Fruit fly (Drosophila melanogaster): ENCODE measurements around the gene TkR86C.

TkR86C gene

DNA sequence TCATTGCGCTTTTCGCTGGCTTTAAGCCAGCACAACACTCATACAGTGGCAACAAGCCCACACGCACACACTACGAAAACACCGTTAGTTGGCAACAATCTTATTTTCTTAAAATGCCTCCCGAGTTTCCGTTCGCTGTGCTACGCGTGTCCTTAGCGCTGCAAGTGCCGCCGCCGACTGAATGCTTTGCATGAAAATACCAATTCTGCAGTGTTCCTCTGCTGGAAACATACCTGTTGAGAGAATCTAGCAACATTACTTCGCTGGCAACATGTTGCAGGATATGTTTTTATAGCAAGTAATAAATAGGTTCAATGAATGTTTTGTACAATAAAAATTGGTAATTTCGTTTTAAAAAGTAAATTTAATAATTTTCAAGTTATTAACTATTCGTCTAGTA, at the start of gene TkR86C:
TkR86C (minus strand) TSS at position 168 of the 400 bp plus-strand sequence.
- TF ChIP-seq usp (GFP tag; optimal IDR thresholded peaks at IDR 0.05) (no peak), OdsH (GFP tag; optimal IDR thresholded peaks at IDR 0.05) (no peak), ey (GFP tag; optimal IDR thresholded peaks at IDR 0.05) (no peak), psq (GFP tag; optimal IDR thresholded peaks at IDR 0.05) (no peak), tai (GFP tag; optimal IDR thresholded peaks at IDR 0.05) (no peak), sv (GFP tag; optimal IDR thresholded peaks at IDR 0.05) (no peak), Hr83 (GFP tag; optimal IDR thresholded peaks at IDR 0.05; ENCODE audit: poor library complexity, severe bottlenecking) (no peak), sage (GFP tag; optimal IDR thresholded peaks at IDR 0.05) (no peak), CG32264 (GFP tag; optimal IDR thresholded peaks at IDR 0.05) (no peak), Hr78 (GFP tag; optimal IDR thresholded peaks at IDR 0.05) (no peak), lola (GFP tag; optimal IDR thresholded peaks at IDR 0.05) (no peak), Mio (GFP tag; optimal IDR thresholded peaks at IDR 0.05) (no peak), dl (GFP tag; optimal IDR thresholded peaks at IDR 0.05; ENCODE audit: insufficient read depth in 1 of 2, partially characterized antibody in 2 of 2) (no peak), foxo (GFP tag; optimal IDR thresholded peaks at IDR 0.05) (no peak), Dif (GFP tag; optimal IDR thresholded peaks at IDR 0.05; ENCODE audit: partially characterized antibody) (no peak), jim (GFP tag; optimal IDR thresholded peaks at IDR 0.05) (no peak), N (GFP tag; optimal IDR thresholded peaks at IDR 0.05) (no peak), fru (GFP tag; optimal IDR thresholded peaks at IDR 0.05) (no peak), CG9705 (GFP tag; optimal IDR thresholded peaks at IDR 0.05) (no peak), GATAd (GFP tag; optimal IDR thresholded peaks at IDR 0.05) (no peak)

DNA sequence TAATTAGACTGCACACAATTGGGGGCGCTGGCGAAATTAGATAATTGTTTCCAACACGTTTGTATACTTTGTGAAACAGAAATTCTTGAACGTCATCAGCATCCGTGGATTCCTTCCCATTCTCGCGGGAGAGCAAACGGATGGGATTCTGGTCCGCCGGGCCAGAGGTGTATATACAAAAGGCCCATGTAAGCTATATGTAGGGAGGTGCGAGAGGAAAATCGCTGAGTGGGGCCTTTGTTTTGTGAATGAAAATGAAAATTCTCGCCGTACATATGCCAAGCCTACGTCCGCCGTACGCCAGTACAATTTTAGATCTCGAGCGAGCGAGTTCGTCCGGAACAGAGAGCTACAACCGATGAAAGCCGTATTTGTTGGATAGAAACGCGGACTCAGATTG, 41.6 kb upstream of the TkR86C start, which contains the start of gene CG14687:
CG14687 (plus strand) TSS at position 301 of the 400 bp plus-strand sequence.
- TF ChIP-seq foxo (GFP tag; optimal IDR thresholded peaks at IDR 0.05): no peak
- TF ChIP-seq Sp1 (GFP tag; optimal IDR thresholded peaks at IDR 0.05): no peak
- TF ChIP-seq brk (GFP tag; optimal IDR thresholded peaks at IDR 0.05): no peak
- TF ChIP-seq Hr83 (GFP tag; optimal IDR thresholded peaks at IDR 0.05; ENCODE audit: poor library complexity, severe bottlenecking): no peak
- TF ChIP-seq jim (GFP tag; optimal IDR thresholded peaks at IDR 0.05): no peak
- TF ChIP-seq psq (GFP tag; optimal IDR thresholded peaks at IDR 0.05): no peak
- no peak for TF ChIP-seq Jra (GFP tag; optimal IDR thresholded peaks at IDR 0.05)
- no peak for TF ChIP-seq sv (GFP tag; optimal IDR thresholded peaks at IDR 0.05)
- no peak for TF ChIP-seq Dfd (GFP tag; optimal IDR thresholded peaks at IDR 0.05)
- TF ChIP-seq dl (GFP tag; optimal IDR thresholded peaks at IDR 0.05; ENCODE audit: insufficient read depth in 1 of 2, partially characterized antibody in 2 of 2): no peak
- no peak for TF ChIP-seq Vsx2 (GFP tag; optimal IDR thresholded peaks at IDR 0.05; ENCODE audit: partially characterized antibody)
- TF ChIP-seq CrebA (GFP tag; optimal IDR thresholded peaks at IDR 0.05; ENCODE audit: borderline replicate concordance): no peak
- TF ChIP-seq HLH106 (tag; optimal IDR thresholded peaks at IDR 0.05): no peak
- no peak for TF ChIP-seq OdsH (GFP tag; optimal IDR thresholded peaks at IDR 0.05)
- TF ChIP-seq N (GFP tag; optimal IDR thresholded peaks at IDR 0.05): no peak
- no peak for TF ChIP-seq usp (GFP tag; optimal IDR thresholded peaks at IDR 0.05)
- no peak for TF ChIP-seq Rel (GFP tag; optimal IDR thresholded peaks at IDR 0.05)
- TF ChIP-seq Rel (tag; optimal IDR thresholded peaks at IDR 0.05): no peak
- no peak for TF ChIP-seq rgr (GFP tag; optimal IDR thresholded peaks at IDR 0.05)
- TF ChIP-seq lola (GFP tag; optimal IDR thresholded peaks at IDR 0.05): no peak

dm6 chr3R:10788186-10788585, 37.2 kb upstream of the TkR86C start, which contains the start of the genes Art1 and Mcm5:
TSS of gene Art1 (minus strand) at chr3R:10788226.
TSS of gene Mcm5 (plus strand) at chr3R:10788524.
- TF ChIP-seq fru (GFP tag; optimal IDR thresholded peaks at IDR 0.05) (peak; percentile 64), woc (GFP tag; optimal IDR thresholded peaks at IDR 0.05) (peak; percentile 66), Hr78 (GFP tag; optimal IDR thresholded peaks at IDR 0.05) (no peak), br (GFP tag; optimal IDR thresholded peaks at IDR 0.05) (peak; percentile 53), foxo (GFP tag; optimal IDR thresholded peaks at IDR 0.05) (peak in 1 of 2 experiments; percentile 50), Dif (GFP tag; optimal IDR thresholded peaks at IDR 0.05; ENCODE audit: partially characterized antibody) (no peak), usp (GFP tag; optimal IDR thresholded peaks at IDR 0.05) (no peak), dl (GFP tag; optimal IDR thresholded peaks at IDR 0.05; ENCODE audit: insufficient read depth in 1 of 2, partially characterized antibody in 2 of 2) (no peak), CG9705 (GFP tag; optimal IDR thresholded peaks at IDR 0.05) (peak; percentile 38), OdsH (GFP tag; optimal IDR thresholded peaks at IDR 0.05) (peak; percentile 35), tai (GFP tag; optimal IDR thresholded peaks at IDR 0.05) (no peak), Abd-B (GFP tag; optimal IDR thresholded peaks at IDR 0.05) (no peak), h (GFP tag; optimal IDR thresholded peaks at IDR 0.05) (peak; percentile 67), CG32264 (GFP tag; optimal IDR thresholded peaks at IDR 0.05) (peak; percentile 10), Hr83 (GFP tag; optimal IDR thresholded peaks at IDR 0.05; ENCODE audit: poor library complexity, severe bottlenecking) (no peak), sage (GFP tag; optimal IDR thresholded peaks at IDR 0.05) (no peak), N (GFP tag; optimal IDR thresholded peaks at IDR 0.05) (no peak), GATAd (GFP tag; optimal IDR thresholded peaks at IDR 0.05) (peak; percentile 69), dsf (GFP tag; optimal IDR thresholded peaks at IDR 0.05; ENCODE audit: borderline replicate concordance) (peak; percentile 24), Dfd (GFP tag; optimal IDR thresholded peaks at IDR 0.05) (no peak), ey (GFP tag; optimal IDR thresholded peaks at IDR 0.05) (peak; percentile 57), CrebA (GFP tag; optimal IDR thresholded peaks at IDR 0.05; ENCODE audit: borderline replicate concordance) (no peak), Jra (GFP tag; optimal IDR thresholded peaks at IDR 0.05) (peak; percentile 79), rgr (GFP tag; optimal IDR thresholded peaks at IDR 0.05) (peak; percentile 65), Rel (GFP tag; optimal IDR thresholded peaks at IDR 0.05) (no peak), Rel (tag; optimal IDR thresholded peaks at IDR 0.05) (peak; percentile 35), pan (optimal IDR thresholded peaks at IDR 0.05) (no peak), Mio (GFP tag; optimal IDR thresholded peaks at IDR 0.05) (no peak), Myc (optimal IDR thresholded peaks at IDR 0.05) (peak; percentile 62), Vsx2 (GFP tag; optimal IDR thresholded peaks at IDR 0.05; ENCODE audit: partially characterized antibody) (no peak), sv (GFP tag; optimal IDR thresholded peaks at IDR 0.05) (peak; percentile 49), brk (GFP tag; optimal IDR thresholded peaks at IDR 0.05) (no peak), lola (GFP tag; optimal IDR thresholded peaks at IDR 0.05) (no peak), Hnf4 (GFP tag; optimal IDR thresholded peaks at IDR 0.05) (peak; percentile 68), jim (GFP tag; optimal IDR thresholded peaks at IDR 0.05) (no peak), HLH106 (tag; optimal IDR thresholded peaks at IDR 0.05) (peak; percentile 52), dmrt93B (GFP tag; optimal IDR thresholded peaks at IDR 0.05) (peak; percentile 50), Sp1 (GFP tag; optimal IDR thresholded peaks at IDR 0.05) (no peak), psq (GFP tag; optimal IDR thresholded peaks at IDR 0.05) (peak; percentile 41)

Data from whole organism, wandering third instar larva.